Comparison of ENCODE assay signal across 4 fruit fly cellular contexts in the genomic region with DNA sequence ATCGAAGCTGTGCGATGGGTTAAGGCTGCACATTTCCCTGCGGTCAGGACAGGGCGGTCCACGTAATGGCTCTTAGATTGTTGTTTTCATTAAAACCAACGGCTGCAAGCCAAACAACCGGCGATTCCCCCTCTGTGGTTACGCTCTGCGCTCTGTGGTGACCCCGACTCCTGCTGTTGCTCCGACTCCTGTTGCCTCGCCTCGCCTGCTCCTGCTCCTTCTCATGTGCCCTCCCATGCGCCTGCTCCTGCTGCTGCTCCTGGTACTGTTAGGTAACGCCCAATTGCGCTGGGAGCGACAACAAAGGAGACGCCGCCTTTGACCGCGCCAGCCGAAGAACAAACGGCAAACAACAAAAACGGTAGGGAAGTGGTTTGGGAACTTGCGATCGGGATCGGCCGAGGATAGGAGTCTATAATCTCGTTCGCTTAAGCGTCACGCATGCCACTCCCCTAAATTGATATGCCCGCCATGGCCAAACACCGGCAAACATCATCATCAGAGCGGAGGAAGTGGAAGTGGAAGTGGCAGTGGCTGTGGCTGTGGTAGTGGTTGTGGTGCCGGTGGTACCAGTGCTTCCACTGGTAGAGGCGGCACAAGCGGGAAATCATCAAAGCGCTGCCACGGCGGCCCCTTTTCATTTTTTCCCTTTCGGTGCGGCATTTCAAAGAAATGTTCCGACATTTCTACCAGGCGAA.
TF ChIP-seq lines count a peak whose summit lies in the region.

No protein-coding gene starts in this region.

- no peak for TF ChIP-seq CTCF in whole organism, embryonic (GFP tag; optimal IDR thresholded peaks at IDR 0.05; lab: Kevin White, UChicago)

TF ChIP-seq in whole organism, 6 proteins besides CTCF, POLR2A, EP300 and RAD21:
- TF ChIP-seq psq (optimal IDR thresholded peaks at IDR 0.05; lab: Kevin White, UChicago) (no peak), pan (optimal IDR thresholded peaks at IDR 0.05; lab: Kevin White, UChicago) (no peak), usp (GFP tag; optimal IDR thresholded peaks at IDR 0.05; lab: Kevin White, UChicago) (no peak), EcR (GFP tag; optimal IDR thresholded peaks at IDR 0.05; lab: Kevin White, UChicago) (no peak), Dll (optimal IDR thresholded peaks at IDR 0.05; lab: Kevin White, UChicago) (peak; percentile 76), CG8478 (optimal IDR thresholded peaks at IDR 0.05; lab: Kevin White, UChicago) (no peak)
TF ChIP-seq in whole organism: peak in this region for 1.

TF ChIP-seq in whole organism, embryonic, 481 proteins besides CTCF, POLR2A, EP300 and RAD21:
- TF ChIP-seq CG15269 (tag; optimal IDR thresholded peaks at IDR 0.05; lab: Kevin White, UChicago) (no peak), Lhr (GFP tag; optimal IDR thresholded peaks at IDR 0.05; lab: Kevin White, UChicago) (no peak), sens (GFP tag; lab: Kevin White, UChicago) (peak; percentile 58), pan (optimal IDR thresholded peaks at IDR 0.05; lab: Kevin White, UChicago) (peak in 1 of 2 experiments; percentile 44), pan (GFP tag; optimal IDR thresholded peaks at IDR 0.05 in 1 of 2, IDR thresholded peaks at IDR 0.05 in 1 of 2) (peak in 1 of 2 experiments; percentile 80), CG17186 (GFP tag; optimal IDR thresholded peaks at IDR 0.05; lab: Kevin White, UChicago) (no peak), scrt (GFP tag; optimal IDR thresholded peaks at IDR 0.05; lab: Kevin White, UChicago) (no peak), CG31224 (GFP tag; IDR thresholded peaks at IDR 0.05; lab: Robert Waterston, UW) (peak; percentile 69), jumu (GFP tag; optimal IDR thresholded peaks at IDR 0.05; lab: Kevin White, UChicago) (peak; percentile 11), crol (GFP tag; IDR thresholded peaks at IDR 0.05; lab: Robert Waterston, UW) (peak; percentile 33; the same call in 1 of the 2 replicates), NC2β (GFP tag; optimal IDR thresholded peaks at IDR 0.05; lab: Kevin White, UChicago) (no peak), lmd (GFP tag; IDR thresholded peaks at IDR 0.05; lab: Robert Waterston, UW) (no peak), HLH3B (GFP tag; IDR thresholded peaks at IDR 0.05; lab: Robert Waterston, UW) (0 out of 2 replicates have a peak, but pooled peaks have one; percentile 25), CHES-1-like (GFP tag; optimal IDR thresholded peaks at IDR 0.05; lab: Kevin White, UChicago) (no peak), CG34422 (GFP tag; IDR thresholded peaks at IDR 0.05; lab: Robert Waterston, UW) (peak; percentile 34; the same call in 1 of the 3 replicates), Ets65A (GFP tag; lab: Kevin White, UChicago) (peak; percentile 35), Med (GFP tag; lab: Kevin White, UChicago) (peak; percentile 71), CG4360 (GFP tag; IDR thresholded peaks at IDR 0.05; lab: Robert Waterston, UW) (0 out of 2 replicates have a peak, but pooled peaks have one; percentile 17), sc (optimal IDR thresholded peaks at IDR 0.05; lab: Kevin White, UChicago) (no peak), sc (GFP tag; optimal IDR thresholded peaks at IDR 0.05; lab: Kevin White, UChicago) (no peak), cwo (GFP tag; optimal IDR thresholded peaks at IDR 0.05; lab: Kevin White, UChicago) (no peak), en (GFP tag; optimal IDR thresholded peaks at IDR 0.05; lab: Kevin White, UChicago) (no peak)
TF ChIP-seq in whole organism, embryonic: peak in this region for 10.

TF ChIP-seq in whole organism, prepupa, 60 proteins besides CTCF, POLR2A, EP300 and RAD21:
- TF ChIP-seq CG10631 (GFP tag; optimal IDR thresholded peaks at IDR 0.05; lab: Kevin White, UChicago) (no peak), cyc (GFP tag; optimal IDR thresholded peaks at IDR 0.05; lab: Kevin White, UChicago) (no peak), CG11902 (GFP tag; optimal IDR thresholded peaks at IDR 0.05; lab: Kevin White, UChicago) (no peak), CG10669 (GFP tag; optimal IDR thresholded peaks at IDR 0.05; lab: Kevin White, UChicago) (no peak), svp (GFP tag; lab: Kevin White, UChicago) (peak; percentile 63), CG6276 (GFP tag; optimal IDR thresholded peaks at IDR 0.05; lab: Kevin White, UChicago) (no peak), Gug (GFP tag; IDR thresholded peaks at IDR 0.05; lab: Robert Waterston, UW) (no peak), CG7368 (GFP tag; optimal IDR thresholded peaks at IDR 0.05; lab: Kevin White, UChicago) (no peak), Sox15 (GFP tag; optimal IDR thresholded peaks at IDR 0.05; lab: Kevin White, UChicago) (no peak), lz (GFP tag; optimal IDR thresholded peaks at IDR 0.05; lab: Kevin White, UChicago) (peak; percentile 6), Eip78C (GFP tag; lab: Kevin White, UChicago) (peak; percentile 9), Sox102F (GFP tag; optimal IDR thresholded peaks at IDR 0.05; lab: Kevin White, UChicago) (peak; percentile 2), ss (GFP tag; optimal IDR thresholded peaks at IDR 0.05; lab: Kevin White, UChicago) (peak in 1 of 2 experiments; percentile 58), CG6792 (GFP tag; optimal IDR thresholded peaks at IDR 0.05; lab: Kevin White, UChicago) (no peak), CG3919 (GFP tag; optimal IDR thresholded peaks at IDR 0.05; lab: Kevin White, UChicago) (no peak), CG8319 (GFP tag; optimal IDR thresholded peaks at IDR 0.05; lab: Kevin White, UChicago) (peak; percentile 73)

TF ChIP-seq in whole organism, pupa, 21 proteins besides CTCF, POLR2A, EP300 and RAD21:
- TF ChIP-seq CG13204 (GFP tag; optimal IDR thresholded peaks at IDR 0.05; lab: Kevin White, UChicago), result peak; percentile 5
- TF ChIP-seq Pif1A (GFP tag; optimal IDR thresholded peaks at IDR 0.05; lab: Kevin White, UChicago), result no peak
- TF ChIP-seq CG4496 (GFP tag; IDR thresholded peaks at IDR 0.05; lab: Robert Waterston, UW), result 0 out of 3 replicates have a peak, but pooled peaks have one; percentile 18
